Fruit fly (Drosophila melanogaster) whole organism, embryonic: ENCODE measurements around the gene Atx-1.

ENCODE experiments used
- ATbp ChIP-seq: fragments of 200-800 bp; sonication (Bioruptor generic); optimal IDR thresholded peaks from 2 replicates; lab custom pipeline; 2017; ENCODE audit warnings: missing biosample characterization, mild to moderate bottlenecking, missing genetic modification characterization, missing genetic modification reagents
- Abd-B ChIP-seq: fragments of 200-800 bp; sonication (Bioruptor generic); optimal IDR thresholded peaks from 2 replicates; lab custom pipeline; 2018; ENCODE audit warnings: missing biosample characterization, mild to moderate bottlenecking, missing genetic modification characterization, moderate library complexity
- CG10654 ChIP-seq: fragments of 200-800 bp; sonication (Bioruptor generic); optimal IDR thresholded peaks from 2 replicates; lab custom pipeline; 2016; ENCODE audit warnings: missing biosample characterization, missing genetic modification characterization
- CG11247 ChIP-seq: fragments of 200-800 bp; sonication (Bioruptor generic); IDR thresholded peaks from 2 replicates; pipeline ENCODE4 v1.3.6; 2022; ENCODE audit warnings: missing biosample characterization, missing genetic modification characterization
- CG12659 ChIP-seq: fragments of 200-800 bp; sonication (Bioruptor generic); optimal IDR thresholded peaks from 3 replicates; lab custom pipeline; 2017; ENCODE audit warnings: mild to moderate bottlenecking, missing biosample characterization, missing genetic modification reagents, missing genetic modification characterization
- CG12744 ChIP-seq: fragments of 200-800 bp; sonication (Bioruptor generic); optimal IDR thresholded peaks from 2 replicates; lab custom pipeline; 2016; ENCODE audit warnings: missing biosample characterization, missing genetic modification characterization
- CG14667 ChIP-seq: fragments of 200-800 bp; sonication (Bioruptor generic); IDR thresholded peaks from 2 replicates; pipeline ENCODE4 v1.3.6; 2022; ENCODE audit warnings: missing biosample characterization, missing genetic modification characterization
- CG17568 ChIP-seq: fragments of 200-800 bp; sonication (Bioruptor generic); optimal IDR thresholded peaks from 2 replicates; lab custom pipeline; 2018; ENCODE audit warnings: missing biosample characterization, mild to moderate bottlenecking, missing genetic modification characterization, moderate library complexity
- CG2199 ChIP-seq: fragments of 200-800 bp; sonication (Bioruptor generic); IDR thresholded peaks from 3 replicates; pipeline ENCODE4 v1.3.6; 2022; ENCODE audit warnings: missing biosample characterization, missing genetic modification characterization
- CG2889 ChIP-seq: fragments of 200-800 bp; sonication (Bioruptor generic); IDR thresholded peaks from 3 replicates; pipeline ENCODE4 v1.3.6; 2022; ENCODE audit warnings: missing biosample characterization, missing genetic modification characterization
- CG30020 ChIP-seq: fragments of 200-800 bp; optimal IDR thresholded peaks from 2 replicates; lab custom pipeline; 2019; ENCODE audit warnings: missing biosample characterization, mild to moderate bottlenecking, missing genetic modification characterization, moderate library complexity
- CG34224 ChIP-seq: fragments of 200-800 bp; sonication (Bioruptor generic); IDR thresholded peaks from 3 replicates; pipeline ENCODE4 v1.3.6; 2022; ENCODE audit warnings: missing biosample characterization, missing genetic modification characterization; ENCODE audit not compliant: partially characterized antibody
- CG3847 ChIP-seq: fragments of 200-800 bp; sonication (Bioruptor generic); IDR thresholded peaks from 2 replicates; pipeline ENCODE4 v1.3.6; 2022; ENCODE audit warnings: missing biosample characterization, missing genetic modification characterization
- CG5953 ChIP-seq: fragments of 200-800 bp; sonication (Bioruptor generic); IDR thresholded peaks from 2 replicates; pipeline ENCODE4 v1.3.6; 2022; ENCODE audit warnings: missing biosample characterization, missing genetic modification characterization
- CG6272 ChIP-seq: fragments of 200-800 bp; sonication (Bioruptor generic); IDR thresholded peaks from 2 replicates; pipeline ENCODE4 v1.3.6; 2022; ENCODE audit warnings: missing biosample characterization, missing genetic modification characterization
- CG6654 ChIP-seq: fragments of 200-800 bp; sonication (Bioruptor generic); optimal IDR thresholded peaks from 2 replicates; lab custom pipeline; 2017; ENCODE audit warnings: missing biosample characterization, mild to moderate bottlenecking, missing genetic modification characterization
- CG7745 ChIP-seq: fragments of 200-800 bp; sonication (Bioruptor generic); optimal IDR thresholded peaks from 2 replicates; lab custom pipeline; 2018; ENCODE audit warnings: missing biosample characterization, mild to moderate bottlenecking, missing genetic modification characterization, moderate library complexity
- CG8765 ChIP-seq: fragments of 200-800 bp; sonication (Bioruptor generic); IDR thresholded peaks from 2 replicates; pipeline ENCODE4 v1.3.6; 2022; ENCODE audit warnings: missing biosample characterization, missing genetic modification characterization
- CG8924 ChIP-seq: fragments of 200-800 bp; optimal IDR thresholded peaks from 3 replicates; lab custom pipeline; 2019; ENCODE audit warnings: missing biosample characterization, mild to moderate bottlenecking, missing genetic modification characterization, moderate library complexity
- CG9797 ChIP-seq: fragments of 200-800 bp; sonication (Bioruptor generic); optimal IDR thresholded peaks from 3 replicates; lab custom pipeline; 2018; ENCODE audit warnings: missing biosample characterization, mild to moderate bottlenecking, missing genetic modification characterization
- CrebB ChIP-seq: fragments of 200-800 bp; sonication (Bioruptor generic); optimal IDR thresholded peaks from 3 replicates; lab custom pipeline; 2018; ENCODE audit warnings: missing biosample characterization, mild to moderate bottlenecking, missing genetic modification characterization
- D19A ChIP-seq: fragments of 200-800 bp; optimal IDR thresholded peaks from 3 replicates; lab custom pipeline; 2019; ENCODE audit warnings: missing biosample characterization, mild to moderate bottlenecking, missing genetic modification characterization, moderate library complexity
- HmgZ ChIP-seq: fragments of 200-800 bp; sonication (Bioruptor generic); optimal IDR thresholded peaks from 2 replicates; lab custom pipeline; 2018; ENCODE audit warnings: missing biosample characterization, mild to moderate bottlenecking, missing genetic modification characterization
- Hr51 ChIP-seq, 2 experiments: fragments of 200-800 bp; sonication (Bioruptor generic); optimal IDR thresholded peaks; 2 replicates in 1 of 2; 3 replicates in 1 of 2; lab custom pipeline; 2016 to 2018; ENCODE audit warnings: missing biosample characterization in 2 of 2, missing genetic modification characterization in 2 of 2, mild to moderate bottlenecking in 1 of 2, moderate library complexity in 1 of 2
- Hr78 ChIP-seq, 2 experiments: fragments of 200-800 bp in 1 of 2; fragments of >200 bp in 1 of 2; sonication (Bioruptor generic) in 1 of 2; optimal IDR thresholded peaks; 2 replicates each; lab custom pipeline; 2017 to 2019; ENCODE audit warnings: missing biosample characterization in 2 of 2, missing genetic modification characterization in 2 of 2, mild to moderate bottlenecking in 1 of 2, moderate library complexity in 1 of 2
- Lim3 ChIP-seq: fragments of 200-800 bp; sonication (Bioruptor generic); IDR thresholded peaks from 2 replicates; pipeline ENCODE4 v1.3.6; 2022; ENCODE audit warnings: missing biosample characterization, missing genetic modification characterization
- MBD-R2 ChIP-seq: fragments of 200-800 bp; sonication (Bioruptor generic); IDR thresholded peaks from 2 replicates; pipeline ENCODE4 v1.3.6; 2022; ENCODE audit warnings: missing biosample characterization, missing genetic modification characterization
- Oli ChIP-seq: fragments of 200-800 bp; sonication (Bioruptor generic); optimal IDR thresholded peaks from 2 replicates; lab custom pipeline; 2018; ENCODE audit warnings: missing biosample characterization, mild to moderate bottlenecking, missing genetic modification characterization, moderate library complexity
- Sin3A ChIP-seq: fragments of >200 bp; optimal IDR thresholded peaks from 2 replicates; lab custom pipeline; 2018
- Sox102F ChIP-seq: fragments of 200-800 bp; sonication (Bioruptor generic); optimal IDR thresholded peaks from 2 replicates; lab custom pipeline; 2018; ENCODE audit warnings: missing biosample characterization, mild to moderate bottlenecking, missing genetic modification characterization, moderate library complexity
- Ssrp ChIP-seq: fragments of 200-800 bp; sonication (Bioruptor generic); optimal IDR thresholded peaks from 2 replicates; lab custom pipeline; 2018; ENCODE audit warnings: missing biosample characterization, mild to moderate bottlenecking, missing genetic modification characterization, moderate library complexity
- Taf1 ChIP-seq: fragments of 200-800 bp; sonication (Bioruptor generic); IDR thresholded peaks from 2 replicates; pipeline ENCODE4 v1.3.6; 2022; ENCODE audit warnings: missing biosample characterization, missing genetic modification characterization
- Tbp ChIP-seq: fragments of >200 bp; optimal IDR thresholded peaks from 2 replicates; lab custom pipeline; 2018; ENCODE audit warnings: missing biosample characterization, missing genetic modification characterization
- ash1 ChIP-seq: fragments of 200-800 bp; sonication (Bioruptor generic); optimal IDR thresholded peaks from 2 replicates; lab custom pipeline; 2018; ENCODE audit warnings: missing biosample characterization, mild to moderate bottlenecking, missing genetic modification characterization
- bcd ChIP-seq: fragments of 200-800 bp; sonication (Bioruptor generic); optimal IDR thresholded peaks from 2 replicates; lab custom pipeline; 2017; ENCODE audit warnings: missing biosample characterization, mild to moderate bottlenecking, missing genetic modification characterization
- chif ChIP-seq, 2 experiments: fragments of 200-800 bp; sonication (Bioruptor generic); optimal IDR thresholded peaks; 3 replicates each; lab custom pipeline; 2016; ENCODE audit warnings: missing biosample characterization in 2 of 2, missing genetic modification characterization in 2 of 2
- chn ChIP-seq: fragments of 200-800 bp; sonication (Bioruptor generic); optimal IDR thresholded peaks from 2 replicates; lab custom pipeline; 2016; ENCODE audit warnings: missing biosample characterization, missing genetic modification characterization
- danr ChIP-seq: fragments of 200-800 bp; sonication (Bioruptor generic); IDR thresholded peaks from 2 replicates; pipeline ENCODE4 v1.3.6; 2022; ENCODE audit warnings: missing biosample characterization, missing genetic modification characterization
- dysf ChIP-seq: fragments of 200-800 bp; sonication (Bioruptor generic); IDR thresholded peaks from 3 replicates; pipeline ENCODE4 v1.3.6; 2022; ENCODE audit warnings: missing biosample characterization, missing genetic modification characterization
- fd96Cb ChIP-seq: fragments of 200-800 bp; sonication (Bioruptor generic); optimal IDR thresholded peaks from 2 replicates; lab custom pipeline; 2018; ENCODE audit warnings: missing biosample characterization, mild to moderate bottlenecking, missing genetic modification characterization, moderate library complexity
- gem ChIP-seq: fragments of 200-800 bp; sonication (Bioruptor generic); optimal IDR thresholded peaks from 2 replicates; lab custom pipeline; 2019; ENCODE audit warnings: missing biosample characterization, mild to moderate bottlenecking, missing genetic modification characterization, moderate library complexity
- gro ChIP-seq: fragments of 200-800 bp; sonication (Bioruptor generic); optimal IDR thresholded peaks from 2 replicates; lab custom pipeline; 2016; ENCODE audit warnings: missing biosample characterization, missing genetic modification characterization
- kni ChIP-seq: fragments of 200-800 bp; sonication (Bioruptor generic); optimal IDR thresholded peaks from 3 replicates; lab custom pipeline; 2017; ENCODE audit warnings: mild to moderate bottlenecking, missing biosample characterization, missing genetic modification reagents, missing genetic modification characterization
- slp2 ChIP-seq: fragments of 200-800 bp; sonication (Bioruptor generic); optimal IDR thresholded peaks from 2 replicates; lab custom pipeline; 2016; ENCODE audit warnings: missing biosample characterization, missing genetic modification characterization
- so ChIP-seq: fragments of 200-800 bp; sonication (Bioruptor generic); IDR thresholded peaks from 3 replicates; pipeline ENCODE4 v1.3.6; 2022; ENCODE audit warnings: missing biosample characterization, missing genetic modification characterization
- sqz ChIP-seq: fragments of 200-800 bp; sonication (Bioruptor generic); optimal IDR thresholded peaks from 3 replicates; lab custom pipeline; 2018; ENCODE audit warnings: missing biosample characterization, mild to moderate bottlenecking, missing genetic modification characterization
- tap ChIP-seq: fragments of 200-800 bp; optimal IDR thresholded peaks from 3 replicates; lab custom pipeline; 2019; ENCODE audit warnings: missing biosample characterization, mild to moderate bottlenecking, missing genetic modification characterization, moderate library complexity
- tin ChIP-seq: fragments of 200-800 bp; sonication (Bioruptor generic); optimal IDR thresholded peaks from 3 replicates; lab custom pipeline; 2016; ENCODE audit warnings: missing biosample characterization, missing genetic modification characterization
- toy ChIP-seq: fragments of 200-800 bp; sonication (Bioruptor generic); IDR thresholded peaks from 2 replicates; pipeline ENCODE4 v1.3.6; 2022; ENCODE audit warnings: missing biosample characterization, missing genetic modification characterization
- trh ChIP-seq: fragments of 200-800 bp; sonication (Bioruptor generic); optimal IDR thresholded peaks from 2 replicates; lab custom pipeline; 2016; ENCODE audit warnings: missing biosample characterization, missing genetic modification characterization
- twi ChIP-seq: fragments of 200-800 bp; optimal IDR thresholded peaks from 2 replicates; lab custom pipeline; 2019; ENCODE audit warnings: missing biosample characterization, mild to moderate bottlenecking, missing genetic modification characterization, moderate library complexity
- zf30C ChIP-seq: fragments of 200-800 bp; sonication (Bioruptor generic); optimal IDR thresholded peaks from 3 replicates; lab custom pipeline; 2018; ENCODE audit warnings: missing biosample characterization, mild to moderate bottlenecking, missing genetic modification characterization

Atx-1 gene

DNA sequence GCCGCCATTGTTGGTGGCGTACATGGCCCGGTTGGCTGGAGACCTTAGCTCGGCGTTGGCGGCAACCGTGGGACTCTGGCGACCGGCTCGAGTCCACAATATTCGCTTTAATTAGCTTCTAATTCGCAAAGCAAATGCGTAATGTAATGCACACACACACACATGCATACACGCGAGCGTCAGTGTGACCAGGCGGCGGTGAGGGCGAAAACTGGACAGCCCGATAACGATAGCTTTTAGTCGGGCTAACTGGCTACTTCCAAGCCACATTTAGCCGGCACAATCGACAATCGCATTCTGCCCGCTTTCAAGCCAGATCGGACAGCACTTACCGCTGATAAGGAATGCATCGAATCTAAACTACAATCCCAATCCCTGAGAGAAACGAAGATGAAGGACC is 2.3 kb upstream of the Atx-1 start, which contains the start of the genes Nf-YC and xit (continued):
- TF ChIP-seq CG12744 (GFP tag; lab: Kevin White, UChicago) = no peak
- no peak for TF ChIP-seq CG6272 (GFP tag; lab: Robert Waterston, UW)
- no peak for TF ChIP-seq CG10654 (GFP tag; lab: Kevin White, UChicago)
- TF ChIP-seq trh (GFP tag; lab: Kevin White, UChicago) = no peak
- TF ChIP-seq danr (GFP tag; lab: Robert Waterston, UW) = no peak
- TF ChIP-seq ATbp (GFP tag; lab: Kevin White, UChicago) = no peak
- TF ChIP-seq CG6654 (GFP tag; lab: Kevin White, UChicago) = no peak
- TF ChIP-seq ash1 = no peak
- TF ChIP-seq CG9797 (GFP tag; lab: Kevin White, UChicago) = peak; percentile 81
- TF ChIP-seq Oli (tag; lab: Kevin White, UChicago) = no peak
- TF ChIP-seq gro (GFP tag; lab: Kevin White, UChicago) = no peak
- peak; percentile 11 for TF ChIP-seq CG8924
- no peak for TF ChIP-seq CG8765 (GFP tag; lab: Robert Waterston, UW)
- no peak for TF ChIP-seq so (GFP tag; lab: Robert Waterston, UW)
- TF ChIP-seq MBD-R2 (GFP tag; lab: Robert Waterston, UW) = peak; percentile 95
- TF ChIP-seq CrebB = peak; percentile 36
- TF ChIP-seq zf30C (GFP tag; lab: Kevin White, UChicago) = no peak
- TF ChIP-seq slp2 (GFP tag; lab: Kevin White, UChicago) = no peak
- no peak for TF ChIP-seq chif (GFP tag; optimal IDR thresholded peaks at IDR 0.05; lab: Kevin White, UChicago)
- no peak for TF ChIP-seq Hr78 (GFP tag; optimal IDR thresholded peaks at IDR 0.05; lab: Kevin White, UChicago)
- TF ChIP-seq gem (tag; lab: Kevin White, UChicago) = no peak
- TF ChIP-seq Taf1 (GFP tag; lab: Robert Waterston, UW) = no peak
- TF ChIP-seq Tbp (GFP tag; lab: Kevin White, UChicago) = no peak
- no peak for TF ChIP-seq twi
- TF ChIP-seq CG7745 = no peak
- peak; percentile 64 for TF ChIP-seq CG30020 (tag; lab: Kevin White, UChicago)
- no peak for TF ChIP-seq sqz
- no peak for TF ChIP-seq Abd-B
- TF ChIP-seq Sox102F (GFP tag; lab: Kevin White, UChicago) = no peak
- TF ChIP-seq CG2889 (GFP tag; lab: Robert Waterston, UW) = no peak
- peak; percentile 53 for TF ChIP-seq Sin3A
- TF ChIP-seq CG12659 (GFP tag; lab: Kevin White, UChicago) = no peak
- peak; percentile 68 for TF ChIP-seq HmgZ (tag; lab: Kevin White, UChicago)
- no peak for TF ChIP-seq CG17568 (GFP tag; lab: Kevin White, UChicago)
- no peak for TF ChIP-seq D19A
- no peak for TF ChIP-seq CG14667 (GFP tag; lab: Robert Waterston, UW)
- TF ChIP-seq CG5953 (GFP tag; lab: Robert Waterston, UW) = no peak
- no peak for TF ChIP-seq bcd (GFP tag; lab: Kevin White, UChicago)
- no peak for TF ChIP-seq kni
- TF ChIP-seq Lim3 (GFP tag; lab: Robert Waterston, UW) = no peak
- TF ChIP-seq CG11247 (GFP tag; lab: Robert Waterston, UW) = no peak
- TF ChIP-seq CG34224 = peak; percentile 63; the same call in 2 of the 3 replicates
- TF ChIP-seq CG2199 = no peak
- no peak for TF ChIP-seq toy (GFP tag; lab: Robert Waterston, UW)
- TF ChIP-seq fd96Cb (tag; lab: Kevin White, UChicago) = no peak
- no peak for TF ChIP-seq dysf (GFP tag; lab: Robert Waterston, UW)
- TF ChIP-seq tin (GFP tag; lab: Kevin White, UChicago) = peak; percentile 10
- TF ChIP-seq Hr51 (GFP tag; optimal IDR thresholded peaks at IDR 0.05; lab: Kevin White, UChicago) = no peak
- no peak for TF ChIP-seq tap (tag; lab: Kevin White, UChicago)
- no peak for TF ChIP-seq Ssrp (tag; lab: Kevin White, UChicago)
- no peak for TF ChIP-seq chn
- peak; percentile 45 for TF ChIP-seq CG3847 (GFP tag; lab: Robert Waterston, UW)
